Worm (Caenorhabditis elegans) whole organism, late embryonic: ENCODE measurements around the gene C04C3.14.

ENCODE experiments used
- F13H6.1 ChIP-seq: sonication (generic microtip); optimal IDR thresholded peaks from 2 replicates; lab custom pipeline; 2016; ENCODE audit warnings: missing genetic modification characterization, missing compliant biosample characterization
- K02D7.2 ChIP-seq: sonication (generic microtip); optimal IDR thresholded peaks from 2 replicates; lab custom pipeline; 2017; ENCODE audit warnings: mild to moderate bottlenecking, missing genetic modification characterization, missing compliant biosample characterization
- T23F11.4 ChIP-seq: fragments of 200-800 bp; sonication (Bioruptor generic); optimal IDR thresholded peaks from 2 replicates; lab custom pipeline; 2018; ENCODE audit warnings: mild to moderate bottlenecking, missing genetic modification characterization, missing compliant biosample characterization
- ahr-1 ChIP-seq: sonication (generic microtip); optimal IDR thresholded peaks from 2 replicates; lab custom pipeline; 2016; ENCODE audit warnings: missing genetic modification characterization, missing compliant biosample characterization
- ama-1 ChIP-seq: fragments of 150-350 bp; optimal IDR thresholded peaks from 2 replicates; lab custom pipeline; 2014
- ceh-14 ChIP-seq: sonication (generic microtip); optimal IDR thresholded peaks from 2 replicates; lab custom pipeline; 2016; ENCODE audit warnings: missing genotype, missing genetic modification characterization, missing compliant biosample characterization
- ceh-2 ChIP-seq: sonication (generic microtip); optimal IDR thresholded peaks from 2 replicates; lab custom pipeline; 2016; ENCODE audit warnings: missing genotype, missing genetic modification characterization, missing compliant biosample characterization
- ceh-22 ChIP-seq: sonication (generic microtip); optimal IDR thresholded peaks from 2 replicates; lab custom pipeline; 2017; ENCODE audit warnings: missing biosample characterization, missing genetic modification characterization
- ceh-24 ChIP-seq: sonication (generic microtip); optimal IDR thresholded peaks from 2 replicates; lab custom pipeline; 2016; ENCODE audit warnings: mild to moderate bottlenecking, missing genetic modification characterization, missing compliant biosample characterization
- ceh-30 ChIP-seq: fragments of 150-350 bp; optimal IDR thresholded peaks from 2 replicates; lab custom pipeline; 2014; ENCODE audit warnings: missing biosample characterization, missing genetic modification characterization
- ceh-34 ChIP-seq: sonication (generic microtip); optimal IDR thresholded peaks from 2 replicates; lab custom pipeline; 2016; ENCODE audit warnings: mild to moderate bottlenecking, missing genetic modification characterization, missing compliant biosample characterization
- ceh-48 ChIP-seq: sonication (generic microtip); optimal IDR thresholded peaks from 2 replicates; lab custom pipeline; 2016; ENCODE audit warnings: missing genetic modification characterization, inconsistent platforms, missing compliant biosample characterization
- dmd-4 ChIP-seq: sonication (generic microtip); optimal IDR thresholded peaks from 2 replicates; lab custom pipeline; 2016; ENCODE audit warnings: borderline replicate concordance, missing genetic modification characterization, missing compliant biosample characterization
- elt-4 ChIP-seq: sonication (generic microtip); optimal IDR thresholded peaks from 2 replicates; lab custom pipeline; 2016; ENCODE audit warnings: missing genetic modification characterization, missing compliant biosample characterization
- ets-4 ChIP-seq: sonication (generic microtip); optimal IDR thresholded peaks from 2 replicates; lab custom pipeline; 2016; ENCODE audit warnings: missing genetic modification characterization, missing compliant biosample characterization
- eyg-1 ChIP-seq: sonication (generic microtip); optimal IDR thresholded peaks from 2 replicates; lab custom pipeline; 2016; ENCODE audit warnings: missing genotype, missing genetic modification characterization, missing compliant biosample characterization
- fax-1 ChIP-seq: sonication (generic microtip); optimal IDR thresholded peaks from 2 replicates; lab custom pipeline; 2016; ENCODE audit warnings: missing genotype, missing genetic modification characterization, missing compliant biosample characterization
- fkh-6 ChIP-seq: sonication (generic microtip); optimal IDR thresholded peaks from 2 replicates; lab custom pipeline; 2016; ENCODE audit warnings: missing genetic modification characterization, missing compliant biosample characterization
- gmeb-2 ChIP-seq: sonication (generic microtip); optimal IDR thresholded peaks from 2 replicates; lab custom pipeline; 2016; ENCODE audit warnings: missing genetic modification characterization, inconsistent platforms, missing compliant biosample characterization
- hlh-13 ChIP-seq: fragments of 200-800 bp; sonication (Bioruptor generic); optimal IDR thresholded peaks from 2 replicates; lab custom pipeline; 2018; ENCODE audit warnings: mild to moderate bottlenecking, missing genetic modification characterization, missing compliant biosample characterization
- hlh-15 ChIP-seq: sonication (generic microtip); optimal IDR thresholded peaks from 2 replicates; lab custom pipeline; 2016; ENCODE audit warnings: missing genetic modification characterization, missing compliant biosample characterization
- hlh-8 ChIP-seq: sonication (generic microtip); optimal IDR thresholded peaks from 2 replicates; lab custom pipeline; 2016; ENCODE audit warnings: missing genotype, missing genetic modification characterization, missing compliant biosample characterization
- madf-2 ChIP-seq: sonication (generic microtip); optimal IDR thresholded peaks from 2 replicates; lab custom pipeline; 2017; ENCODE audit warnings: missing genetic modification characterization, missing compliant biosample characterization
- nfya-1 ChIP-seq: sonication (generic microtip); optimal IDR thresholded peaks from 2 replicates; lab custom pipeline; 2017; ENCODE audit warnings: missing genetic modification characterization, mild to moderate bottlenecking, missing compliant biosample characterization, antibody characterized with exemption, moderate library complexity
- nhr-232 ChIP-seq: sonication (generic microtip); optimal IDR thresholded peaks from 2 replicates; lab custom pipeline; 2016; ENCODE audit warnings: missing genetic modification characterization, missing compliant biosample characterization
- npax-4 ChIP-seq: sonication (generic microtip); optimal IDR thresholded peaks from 2 replicates; lab custom pipeline; 2016; ENCODE audit warnings: missing genetic modification characterization, missing compliant biosample characterization
- pat-9 ChIP-seq: fragments of 200-800 bp; sonication (Bioruptor generic); optimal IDR thresholded peaks from 2 replicates; lab custom pipeline; 2018; ENCODE audit warnings: mild to moderate bottlenecking, missing genetic modification characterization, moderate library complexity, missing compliant biosample characterization
- pax-1 ChIP-seq: fragments of 150-350 bp; optimal IDR thresholded peaks from 2 replicates; lab custom pipeline; 2014; ENCODE audit warnings: missing biosample characterization, missing genetic modification characterization
- pha-2 ChIP-seq: sonication (generic microtip); optimal IDR thresholded peaks from 2 replicates; lab custom pipeline; 2017; ENCODE audit warnings: mild to moderate bottlenecking, missing genetic modification characterization, missing compliant biosample characterization
- pqm-1 ChIP-seq: sonication (generic microtip); optimal IDR thresholded peaks from 2 replicates; lab custom pipeline; 2016; ENCODE audit warnings: missing genetic modification characterization, missing compliant biosample characterization
- ref-2 ChIP-seq: sonication (generic microtip); optimal IDR thresholded peaks from 2 replicates; lab custom pipeline; 2016; ENCODE audit warnings: missing genetic modification characterization, missing compliant biosample characterization
- rnt-1 ChIP-seq: sonication (generic microtip); optimal IDR thresholded peaks from 2 replicates; lab custom pipeline; 2016; ENCODE audit warnings: missing genetic modification characterization, missing compliant biosample characterization
- tbx-2 ChIP-seq: sonication (generic microtip); optimal IDR thresholded peaks from 2 replicates; lab custom pipeline; 2016; ENCODE audit warnings: missing genetic modification characterization, missing compliant biosample characterization
- unc-86 ChIP-seq: sonication (generic microtip); optimal IDR thresholded peaks from 2 replicates; lab custom pipeline; 2016; ENCODE audit warnings: missing genetic modification characterization, missing compliant biosample characterization
- zip-5 ChIP-seq: sonication (generic microtip); optimal IDR thresholded peaks from 2 replicates; lab custom pipeline; 2016; ENCODE audit warnings: missing genetic modification characterization, missing compliant biosample characterization

C04C3.14 gene

DNA sequence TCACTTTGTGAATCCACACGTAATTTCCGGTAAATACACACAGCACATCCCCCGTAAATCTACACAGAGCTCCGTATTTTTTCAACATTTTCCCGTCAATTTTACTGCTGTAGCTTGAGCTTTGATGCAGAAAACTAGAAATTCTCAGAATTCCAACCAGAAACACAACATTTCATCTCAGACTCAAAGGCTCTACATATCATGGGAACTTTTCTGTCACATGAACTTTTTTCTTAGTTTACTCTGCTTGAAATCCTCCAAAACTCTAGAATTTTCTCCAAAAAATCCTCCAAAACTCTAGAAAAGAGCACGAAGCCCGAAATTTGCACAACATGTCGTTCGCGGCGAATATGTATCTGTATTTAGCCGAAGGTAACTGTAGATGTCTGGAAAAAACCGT, 32.5 kb upstream of the C04C3.14 start, which contains the start of gene Y55H10A.2:
TSS of gene Y55H10A.2 (plus strand) at position 301 of the 400 bp plus-strand sequence.
- TF ChIP-seq ama-1 (lab: Kevin White, UChicago), result no peak
- TF ChIP-seq ceh-2 (tag; lab: Kevin White, UChicago), result no peak
- TF ChIP-seq ets-4 (tag; lab: Kevin White, UChicago), result no peak
- no peak for TF ChIP-seq hlh-15 (tag; lab: Kevin White, UChicago)
- TF ChIP-seq ref-2 (tag; lab: Kevin White, UChicago), result no peak
- TF ChIP-seq ceh-14 (tag; lab: Kevin White, UChicago), result no peak
- TF ChIP-seq hlh-8, result no peak
- no peak for TF ChIP-seq fkh-6 (tag; lab: Kevin White, UChicago)
- TF ChIP-seq zip-5, result no peak
- no peak for TF ChIP-seq pat-9
- no peak for TF ChIP-seq K02D7.2
- TF ChIP-seq madf-2, result no peak
- TF ChIP-seq ceh-24 (tag; lab: Kevin White, UChicago), result no peak
- no peak for TF ChIP-seq ahr-1 (tag; lab: Kevin White, UChicago)
- no peak for TF ChIP-seq nhr-232 (tag; lab: Kevin White, UChicago)
- no peak for TF ChIP-seq T23F11.4 (GFP tag; lab: Kevin White, UChicago)
- TF ChIP-seq tbx-2 (tag; lab: Kevin White, UChicago), result no peak
- TF ChIP-seq unc-86, result no peak

ce11 chrIV:3363784-3364183, 31.9 kb upstream of the C04C3.14 start:
- TF ChIP-seq pqm-1 (tag; lab: Kevin White, UChicago) (no peak), npax-4 (tag; lab: Kevin White, UChicago) (no peak), fax-1 (tag; lab: Kevin White, UChicago) (no peak), ref-2 (tag; lab: Kevin White, UChicago) (no peak), ceh-30 (tag; lab: Kevin White, UChicago) (no peak), eyg-1 (tag; lab: Kevin White, UChicago) (no peak), nhr-232 (tag; lab: Kevin White, UChicago) (no peak), pha-2 (tag; lab: Kevin White, UChicago) (no peak), gmeb-2 (tag; lab: Kevin White, UChicago) (no peak), nfya-1 (tag; lab: Kevin White, UChicago) (no peak), F13H6.1 (tag; lab: Kevin White, UChicago) (no peak)

DNA sequence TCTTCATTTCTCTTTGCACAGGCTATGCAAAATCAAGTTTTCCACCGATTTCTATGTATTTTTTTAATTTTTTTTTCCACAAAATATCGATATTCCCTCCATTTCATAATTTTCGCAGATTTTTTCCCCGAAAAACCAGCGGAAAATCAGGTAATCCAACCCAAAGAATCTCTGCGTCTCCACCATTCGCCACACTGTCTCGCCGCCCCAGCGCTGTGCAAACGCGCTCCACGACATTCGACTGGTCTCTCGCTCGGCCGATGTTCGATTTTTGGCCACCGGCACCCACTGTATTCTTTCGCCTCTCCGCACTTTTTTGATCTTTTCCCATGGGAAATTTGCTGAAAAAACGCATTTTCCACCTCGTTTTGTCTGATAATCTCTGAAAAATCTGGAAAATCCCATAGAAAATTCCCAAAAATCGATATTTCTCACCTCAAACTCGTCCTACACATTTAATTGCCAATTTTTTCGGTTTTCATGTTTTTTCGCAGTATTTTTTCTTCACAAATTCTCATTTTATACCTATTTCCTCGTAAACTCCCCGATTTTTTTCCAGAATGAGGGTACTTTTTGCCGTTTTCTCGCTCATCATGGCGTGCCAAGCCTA, 26.9 kb upstream of the C04C3.14 start, which contains the start of gene vha-19:
TSS of gene vha-19 (plus strand) at position 560 of the 610 bp plus-strand sequence.
- TF ChIP-seq F13H6.1 (tag; lab: Kevin White, UChicago) (no peak), ets-4 (tag; lab: Kevin White, UChicago) (peak; percentile 14), ceh-34 (tag; lab: Kevin White, UChicago) (peak; percentile 51), ceh-48 (tag; lab: Kevin White, UChicago) (peak; percentile 23)

DNA sequence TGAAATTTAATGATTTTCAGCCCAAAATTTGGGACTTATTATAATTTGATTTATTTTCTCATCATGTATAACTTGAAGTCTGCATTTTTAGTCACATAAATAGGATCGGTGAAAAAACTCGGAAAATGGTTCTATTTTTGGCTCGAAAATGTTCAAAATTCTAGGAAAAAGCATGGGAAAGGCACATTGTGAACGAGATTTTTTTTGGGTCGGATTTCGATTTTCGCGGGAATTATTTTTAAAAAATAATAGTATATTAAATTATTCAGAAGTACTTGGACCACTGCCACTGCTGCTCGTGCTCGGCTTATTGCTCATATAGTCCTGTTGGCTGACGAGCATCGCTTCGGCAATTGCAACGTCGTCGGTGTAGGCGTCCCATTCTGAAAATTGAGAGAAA, 22.3 kb upstream of the C04C3.14 start:
- no peak for TF ChIP-seq elt-4 (tag; lab: Kevin White, UChicago)
- no peak for TF ChIP-seq pat-9
- no peak for TF ChIP-seq ceh-14 (tag; lab: Kevin White, UChicago)
- no peak for TF ChIP-seq ama-1 (lab: Kevin White, UChicago)
- TF ChIP-seq, all 69 proteins: peak for 0

DNA sequence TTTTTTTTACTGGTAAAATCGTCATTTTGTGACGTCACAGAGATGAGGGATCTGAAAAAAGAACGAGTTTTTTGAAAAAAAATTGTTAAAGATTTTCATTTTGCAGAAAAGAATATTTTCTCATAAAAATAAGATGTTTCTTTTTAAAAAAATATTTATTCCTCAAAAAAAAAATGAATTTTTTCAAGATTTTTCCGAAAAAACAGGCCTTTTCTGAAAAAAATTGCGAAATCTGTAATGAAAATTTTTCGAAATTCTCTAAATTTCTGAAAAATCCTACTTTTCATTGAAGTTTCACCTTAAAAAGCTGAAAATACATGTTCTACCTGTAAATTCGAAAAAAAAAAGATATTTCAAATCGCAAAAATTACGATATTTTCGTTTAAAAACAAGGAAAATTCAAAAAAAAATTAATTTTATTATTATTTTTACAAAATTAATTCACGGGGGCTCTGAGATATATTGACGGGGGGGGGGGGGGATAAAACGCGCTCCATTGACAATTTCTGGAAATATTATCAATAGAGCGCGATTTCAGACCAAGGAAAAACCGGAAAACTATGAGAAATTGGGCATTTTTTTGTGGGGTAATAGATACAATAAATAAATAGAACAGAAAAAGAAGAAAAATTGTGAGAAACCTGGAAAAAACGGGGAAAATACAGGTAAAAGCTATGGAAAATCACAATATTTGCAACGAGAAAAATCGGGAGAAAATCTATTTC, 17.4 kb upstream of the C04C3.14 start, which contains the start of gene otub-4:
TSS of gene otub-4 (minus strand) at position 51 of the 725 bp plus-strand sequence.
- TF ChIP-seq ama-1 (lab: Kevin White, UChicago) (no peak), hlh-13 (GFP tag; lab: Kevin White, UChicago) (no peak), elt-4 (tag; lab: Kevin White, UChicago) (no peak), pax-1 (tag; lab: Kevin White, UChicago) (no peak), nfya-1 (tag; lab: Kevin White, UChicago) (no peak), ceh-22 (tag; lab: Kevin White, UChicago) (no peak), T23F11.4 (GFP tag; lab: Kevin White, UChicago) (no peak), dmd-4 (tag; lab: Kevin White, UChicago) (no peak), rnt-1 (tag; lab: Kevin White, UChicago) (no peak), pat-9 (no peak), ceh-34 (tag; lab: Kevin White, UChicago) (no peak), unc-86 (no peak)
